Worm (Caenorhabditis elegans) whole organism, L4/young adult: ENCODE results near the gene srh-73.

Experiments
- W03F9.2 ChIP-seq: fragments of 150-350 bp; optimal IDR thresholded peaks from 2 replicates; lab custom pipeline; 2014; ENCODE audit warnings: missing biosample characterization, missing genetic modification characterization
- dao-5 ChIP-seq: sonication (generic microtip); optimal IDR thresholded peaks from 2 replicates; lab custom pipeline; 2016; ENCODE audit warnings: missing genotype, missing genetic modification characterization, moderate library complexity, missing compliant biosample characterization
- him-1 ChIP-seq: sonication (generic microtip); optimal IDR thresholded peaks from 2 replicates; lab custom pipeline; 2016; ENCODE audit warnings: missing genotype, missing genetic modification reagents, missing genetic modification characterization, missing compliant biosample characterization

ce11 chrII:12480811-12481210 is 31.2 kb upstream of the srh-73 start, which contains the start of gene arrd-9:
- TF ChIP-seq him-1 (no peak), dao-5 (no peak), W03F9.2 (no peak)
